Worm (Caenorhabditis elegans): Measurements from ENCODE around the gene Y54G11A.17.

- TF ChIP-seq unc-62 (GFP tag; optimal IDR thresholded peaks at IDR 0.05 in 1 of 2) (no peak), unc-62 (tag; optimal IDR thresholded peaks at IDR 0.05) (no peak), lim-7 (GFP tag; IDR thresholded peaks at IDR 0.05) (no peak), skn-1 (tag; optimal IDR thresholded peaks at IDR 0.05) (no peak), nhr-77 (tag; optimal IDR thresholded peaks at IDR 0.05) (no peak), snpc-4 (tag; optimal IDR thresholded peaks at IDR 0.05) (no peak), ama-1 (optimal IDR thresholded peaks at IDR 0.05) (no peak), cey-2 (tag; optimal IDR thresholded peaks at IDR 0.05; ENCODE audit: borderline replicate concordance, insufficient read depth) (no peak)
Measured at ce11 chrII:14299254-14299759, 49.9 kb downstream of the Y54G11A.17 start.

All from whole organism, L4 larva.